Worm (Caenorhabditis elegans) whole organism, L1 larva: Measurements from ENCODE around the gene tag-120.

ENCODE experiments used
- blmp-1 ChIP-seq: fragments of 150-350 bp; optimal IDR thresholded peaks from 2 replicates; lab custom pipeline; 2014; ENCODE audit warnings: missing biosample characterization, missing genetic modification characterization
- efl-1 ChIP-seq, 4 experiments: fragments of 150-350 bp; optimal IDR thresholded peaks in 3 of 4; peaks in 1 of 4; 1 replicate in 1 of 4; 2 replicates in 3 of 4; lab custom pipeline; 2014; ENCODE audit warnings: missing biosample characterization in 2 of 4, missing genetic modification characterization in 2 of 4, missing genetic modification reagents in 2 of 4
- efl-3 ChIP-seq: fragments of 200-800 bp; sonication (Bioruptor generic); optimal IDR thresholded peaks from 2 replicates; lab custom pipeline; 2018; ENCODE audit warnings: mild to moderate bottlenecking, missing genetic modification characterization, missing compliant biosample characterization
- elt-2 ChIP-seq: sonication (generic microtip); optimal IDR thresholded peaks from 2 replicates; lab custom pipeline; 2016; ENCODE audit warnings: missing genetic modification characterization, mild to moderate bottlenecking, inconsistent platforms, missing compliant biosample characterization, missing genetic modification reagents
- fkh-10 ChIP-seq: sonication (generic microtip); optimal IDR thresholded peaks from 2 replicates; lab custom pipeline; 2017; ENCODE audit warnings: missing biosample characterization, missing genetic modification reagents, missing genetic modification characterization
- fos-1 ChIP-seq: fragments of 150-350 bp; optimal IDR thresholded peaks from 2 replicates; lab custom pipeline; 2014; ENCODE audit warnings: missing biosample characterization, missing genetic modification characterization
- isw-1 ChIP-seq: fragments of 200-800 bp; sonication (Bioruptor generic); IDR thresholded peaks from 2 replicates; pipeline ENCODE4 v1.3.6; 2022; ENCODE audit warnings: missing genetic modification characterization, missing compliant biosample characterization
- lsy-2 ChIP-seq, 2 experiments: fragments of 150-350 bp; optimal IDR thresholded peaks; 2 replicates each; lab custom pipeline; 2014; ENCODE audit warnings: missing biosample characterization in 2 of 2, missing genetic modification characterization in 2 of 2
- pqm-1 ChIP-seq: sonication (generic microtip); optimal IDR thresholded peaks from 3 replicates; lab custom pipeline; 2017; ENCODE audit warnings: missing biosample characterization, missing genetic modification characterization
- skn-1 ChIP-seq: fragments of 150-350 bp; optimal IDR thresholded peaks from 2 replicates; lab custom pipeline; 2014; ENCODE audit warnings: missing biosample characterization, missing genetic modification characterization
- sox-4 ChIP-seq: sonication (generic microtip); optimal IDR thresholded peaks from 2 replicates; lab custom pipeline; 2016; ENCODE audit warnings: missing genetic modification characterization, missing compliant biosample characterization
- zag-1 ChIP-seq: fragments of 150-350 bp; optimal IDR thresholded peaks from 2 replicates; lab custom pipeline; 2014; ENCODE audit warnings: missing biosample characterization, missing genetic modification characterization

ce11 chrV:9737287-9737686 lies 27.7 kb upstream of the tag-120 start, which contains the start of gene aqp-4:
- TF ChIP-seq efl-3 (GFP tag; lab: Kevin White, UChicago) (no peak), blmp-1 (no peak), elt-2 (tag; lab: Kevin White, UChicago) (peak; percentile 26), isw-1 (GFP tag; lab: Robert Waterston, UW) (no peak), skn-1 (tag; lab: Kevin White, UChicago) (no peak), fkh-10 (GFP tag; lab: Kevin White, UChicago) (no peak), zag-1 (tag; lab: Kevin White, UChicago) (no peak), fos-1 (no peak), efl-1 (optimal IDR thresholded peaks at IDR 0.05; lab: Kevin White, UChicago) (no peak), efl-1 (GFP tag; optimal IDR thresholded peaks at IDR 0.05 in 1 of 2; lab: Kevin White, UChicago) (no peak), lsy-2 (tag; optimal IDR thresholded peaks at IDR 0.05; lab: Kevin White, UChicago) (no peak), pqm-1 (tag; lab: Kevin White, UChicago) (no peak), sox-4 (tag; lab: Kevin White, UChicago) (no peak)
